Fruit fly (Drosophila melanogaster): ENCODE results near the gene CG31917.

Gene CG31917

dm6 chr2L:5010784-5011260 lies at the start of gene CG31917, which contains the start of the genes Tfb5 and SelT:
Gene CG31917, minus strand, starts transcription at chr2L:5010834.
Gene Tfb5, minus strand, starts transcription at chr2L:5010834.
Gene SelT, plus strand, starts transcription at chr2L:5010922.
- TF ChIP-seq Awh (GFP tag; IDR thresholded peaks at IDR 0.05) (no peak), CG8359 (GFP tag; optimal IDR thresholded peaks at IDR 0.05; ENCODE audit: borderline replicate concordance) (no peak), dati (GFP tag; IDR thresholded peaks at IDR 0.05) (no peak), gce (GFP tag; IDR thresholded peaks at IDR 0.05) (no peak), Pdp1 (GFP tag; optimal IDR thresholded peaks at IDR 0.05) (peak; percentile 52 to 54), crp (GFP tag; optimal IDR thresholded peaks at IDR 0.05) (no peak), CG17359 (tag; optimal IDR thresholded peaks at IDR 0.05) (no peak), Bdp1 (GFP tag; optimal IDR thresholded peaks at IDR 0.05) (no peak), CG10431 (GFP tag; optimal IDR thresholded peaks at IDR 0.05) (no peak), sens-2 (GFP tag; IDR thresholded peaks at IDR 0.05) (no peak), shn (GFP tag; optimal IDR thresholded peaks at IDR 0.05) (peak; percentile 49), CG3838 (GFP tag; optimal IDR thresholded peaks at IDR 0.05) (peak; percentile 38), CG15269 (tag; optimal IDR thresholded peaks at IDR 0.05) (no peak), ftz-f1 (GFP tag; optimal IDR thresholded peaks at IDR 0.05) (peak; percentile 67), CG9437 (GFP tag; optimal IDR thresholded peaks at IDR 0.05) (no peak), CG11085 (GFP tag; IDR thresholded peaks at IDR 0.05) (no peak), sc (optimal IDR thresholded peaks at IDR 0.05) (no peak), sc (GFP tag; optimal IDR thresholded peaks at IDR 0.05) (no peak), BEAF-32 (GFP tag; optimal IDR thresholded peaks at IDR 0.05) (peak; percentile 89), ranshi (GFP tag; IDR thresholded peaks at IDR 0.05) (no peak), gsb (GFP tag; IDR thresholded peaks at IDR 0.05) (no peak), Max (GFP tag; optimal IDR thresholded peaks at IDR 0.05) (peak; percentile 59), Myb (GFP tag; optimal IDR thresholded peaks at IDR 0.05) (peak; percentile 14), CG12659 (GFP tag; optimal IDR thresholded peaks at IDR 0.05) (peak; percentile 84), NFAT (GFP tag; IDR thresholded peaks at IDR 0.05) (no peak), Abd-B (GFP tag; optimal IDR thresholded peaks at IDR 0.05) (peak; percentile 46), CG10366 (GFP tag; IDR thresholded peaks at IDR 0.05) (peak; percentile 35; the same call in 1 of the 2 replicates), sisA (GFP tag; IDR thresholded peaks at IDR 0.05) (peak; percentile 59; the same call in 1 of the 2 replicates), phol (tag; optimal IDR thresholded peaks at IDR 0.05) (peak; percentile 70), D19B (GFP tag; optimal IDR thresholded peaks at IDR 0.05) (no peak), chm (GFP tag; IDR thresholded peaks at IDR 0.05) (no peak), CG11723 (GFP tag; optimal IDR thresholded peaks at IDR 0.05) (no peak), Dek (tag; optimal IDR thresholded peaks at IDR 0.05) (peak; percentile 45), CG18599 (GFP tag; optimal IDR thresholded peaks at IDR 0.05) (peak; percentile 43), CG17829 (tag; optimal IDR thresholded peaks at IDR 0.05) (peak; percentile 63), trem (tag; optimal IDR thresholded peaks at IDR 0.05) (peak; percentile 63), salm (tag; optimal IDR thresholded peaks at IDR 0.05) (peak; percentile 10), CG14965 (GFP tag; optimal IDR thresholded peaks at IDR 0.05; ENCODE audit: borderline replicate concordance) (no peak), CG12236 (GFP tag; optimal IDR thresholded peaks at IDR 0.05) (no peak), Tbp (GFP tag; optimal IDR thresholded peaks at IDR 0.05) (no peak), al (GFP tag; IDR thresholded peaks at IDR 0.05) (no peak), CG1233 (GFP tag; optimal IDR thresholded peaks at IDR 0.05) (peak; percentile 46), CG7786 (GFP tag; optimal IDR thresholded peaks at IDR 0.05) (peak; percentile 39), Dip3 (GFP tag; optimal IDR thresholded peaks at IDR 0.05) (peak; percentile 29), ken (GFP tag; IDR thresholded peaks at IDR 0.05) (no peak), otp (GFP tag; IDR thresholded peaks at IDR 0.05) (no peak), vvl (GFP tag; IDR thresholded peaks at IDR 0.05) (peak; percentile 62), tna (GFP tag; IDR thresholded peaks at IDR 0.05; ENCODE audit: partially characterized antibody) (no peak), CG18262 (tag; optimal IDR thresholded peaks at IDR 0.05) (no peak), ATbp (GFP tag; optimal IDR thresholded peaks at IDR 0.05) (no peak), pnt (GFP tag; optimal IDR thresholded peaks at IDR 0.05) (no peak)

All from whole organism, embryonic.